Fruit fly (Drosophila melanogaster): ENCODE measurements around the gene CASK.

The CASK gene

dm6 chr3R:21849988-21850460 lies 27.6 kb upstream of the CASK start (continued):
- peak; percentile 29 for TF ChIP-seq bab2 (GFP tag; optimal IDR thresholded peaks at IDR 0.05)
- TF ChIP-seq Chrac-16 (GFP tag; optimal IDR thresholded peaks at IDR 0.05), result peak; percentile 33
- no peak for TF ChIP-seq Doc2 (GFP tag; IDR thresholded peaks at IDR 0.05)
- TF ChIP-seq croc (GFP tag; conservative IDR thresholded peaks at IDR 0.05), result peak; percentile 45; the same call in 1 of the 3 replicates
- TF ChIP-seq YL-1 (GFP tag; optimal IDR thresholded peaks at IDR 0.05), result peak; percentile 1
- TF ChIP-seq CG3847 (GFP tag; IDR thresholded peaks at IDR 0.05), result peak; percentile 32; the same call in 1 of the 2 replicates
- peak; percentile 28 for TF ChIP-seq BtbVII (GFP tag; optimal IDR thresholded peaks at IDR 0.05)
- peak; percentile 34 to 38 for TF ChIP-seq Hr51 (GFP tag; optimal IDR thresholded peaks at IDR 0.05)
- TF ChIP-seq CG11398 (GFP tag; optimal IDR thresholded peaks at IDR 0.05), result peak; percentile 40
- peak in 1 of 2 experiments; percentile 26 for TF ChIP-seq Hr78 (GFP tag; optimal IDR thresholded peaks at IDR 0.05)
- TF ChIP-seq CG1603 (tag; optimal IDR thresholded peaks at IDR 0.05), result peak; percentile 38
- no peak for TF ChIP-seq CG15011 (GFP tag; optimal IDR thresholded peaks at IDR 0.05)
- peak; percentile 57 for TF ChIP-seq CG17385 (GFP tag; optimal IDR thresholded peaks at IDR 0.05)
- TF ChIP-seq unpg (GFP tag; optimal IDR thresholded peaks at IDR 0.05), result peak; percentile 34
- TF ChIP-seq CG13296 (GFP tag; optimal IDR thresholded peaks at IDR 0.05), result no peak
- peak in 1 of 2 experiments; percentile 7 for TF ChIP-seq insv (GFP tag; optimal IDR thresholded peaks at IDR 0.05)
- TF ChIP-seq CG11695 (GFP tag; IDR thresholded peaks at IDR 0.05), result 0 out of 3 replicates have a peak, but pooled peaks have one; percentile 25
- no peak for TF ChIP-seq CG13123 (GFP tag; optimal IDR thresholded peaks at IDR 0.05)
- TF ChIP-seq Trl (optimal IDR thresholded peaks at IDR 0.05), result no peak
- peak; percentile 3 for TF ChIP-seq Trl (GFP tag; optimal IDR thresholded peaks at IDR 0.05)
- TF ChIP-seq Usf (GFP tag; optimal IDR thresholded peaks at IDR 0.05), result peak; percentile 23
- TF ChIP-seq CG18619 (GFP tag; optimal IDR thresholded peaks at IDR 0.05), result peak; percentile 21
- no peak for TF ChIP-seq Nf-YC (tag; optimal IDR thresholded peaks at IDR 0.05)
- TF ChIP-seq Dp (GFP tag; optimal IDR thresholded peaks at IDR 0.05), result no peak
- peak; percentile 63 for TF ChIP-seq ara (GFP tag; IDR thresholded peaks at IDR 0.05)
- TF ChIP-seq nerfin-2 (GFP tag; IDR thresholded peaks at IDR 0.05; ENCODE audit: partially characterized antibody), result no peak
- TF ChIP-seq CG4360 (GFP tag; IDR thresholded peaks at IDR 0.05), result no peak
- peak; percentile 7 for TF ChIP-seq CG30403 (GFP tag; optimal IDR thresholded peaks at IDR 0.05)
- peak; percentile 27 for TF ChIP-seq tio (GFP tag; optimal IDR thresholded peaks at IDR 0.05)
- TF ChIP-seq Dll (GFP tag; IDR thresholded peaks at IDR 0.05; ENCODE audit: partially characterized antibody), result no peak
- peak; percentile 11 for TF ChIP-seq Hr3 (GFP tag; optimal IDR thresholded peaks at IDR 0.05)
- peak; percentile 33 for TF ChIP-seq CG8388 (GFP tag; optimal IDR thresholded peaks at IDR 0.05)
- TF ChIP-seq PHDP (tag; optimal IDR thresholded peaks at IDR 0.05), result peak; percentile 25
- no peak for TF ChIP-seq wek (GFP tag; optimal IDR thresholded peaks at IDR 0.05)
- TF ChIP-seq pros (GFP tag; optimal IDR thresholded peaks at IDR 0.05), result peak; percentile 51
- TF ChIP-seq CG10462 (GFP tag; optimal IDR thresholded peaks at IDR 0.05), result peak; percentile 3
- TF ChIP-seq Sox100B (GFP tag; optimal IDR thresholded peaks at IDR 0.05), result peak; percentile 22
- TF ChIP-seq CG31441 (GFP tag; IDR thresholded peaks at IDR 0.05), result peak; percentile 50; the same call in 1 of the 2 replicates
- TF ChIP-seq CTCF (GFP tag; optimal IDR thresholded peaks at IDR 0.05), result no peak
- TF ChIP-seq NfI (GFP tag; optimal IDR thresholded peaks at IDR 0.05), result peak; percentile 8
- TF ChIP-seq Sox102F (GFP tag; optimal IDR thresholded peaks at IDR 0.05), result peak; percentile 54
- peak; percentile 55 for TF ChIP-seq CoRest (tag; optimal IDR thresholded peaks at IDR 0.05)
- no peak for TF ChIP-seq CG4617 (GFP tag; optimal IDR thresholded peaks at IDR 0.05; ENCODE audit: borderline replicate concordance)
- TF ChIP-seq D (optimal IDR thresholded peaks at IDR 0.05), result no peak
- TF ChIP-seq D (GFP tag; optimal IDR thresholded peaks at IDR 0.05), result peak; percentile 41
- peak; percentile 27 for TF ChIP-seq Lhr (GFP tag; optimal IDR thresholded peaks at IDR 0.05)
- TF ChIP-seq ind (GFP tag; optimal IDR thresholded peaks at IDR 0.05), result peak; percentile 8
- no peak for TF ChIP-seq CG2202 (tag; optimal IDR thresholded peaks at IDR 0.05)
- TF ChIP-seq vvl (GFP tag; IDR thresholded peaks at IDR 0.05), result peak; percentile 53; the same call in 1 of the 2 replicates
- peak; percentile 32 for TF ChIP-seq CG4820 (GFP tag; optimal IDR thresholded peaks at IDR 0.05)
- TF ChIP-seq Myb (GFP tag; optimal IDR thresholded peaks at IDR 0.05), result no peak
